Worm (Caenorhabditis elegans): Measurements from ENCODE around the gene nprt-1.

- TF ChIP-seq tbx-2 (tag; optimal IDR thresholded peaks at IDR 0.05) (no peak), mdl-1 (tag; optimal IDR thresholded peaks at IDR 0.05) (no peak), pha-4 (tag; optimal IDR thresholded peaks at IDR 0.05) (no peak), unc-62 (GFP tag; optimal IDR thresholded peaks at IDR 0.05) (no peak), lin-15B (tag; optimal IDR thresholded peaks at IDR 0.05) (no peak), fkh-10 (GFP tag; optimal IDR thresholded peaks at IDR 0.05) (no peak)
Measured at ce11 chrIV:2842162-2842561, 48.1 kb downstream of the nprt-1 start, which contains the start of gene clec-84.

Measured in whole organism, L3 larva.